Fruit fly (Drosophila melanogaster): ENCODE data around the gene CG5498.
A peak's percentile ranks its signal among the peaks of the same experiment; 100 is the strongest.

CG5498 gene

dm6 chr3L:20396047-20396446 lies 12.1 kb upstream of the CG5498 start:
- TF ChIP-seq brk (GFP tag; optimal IDR thresholded peaks at IDR 0.05) (no peak), woc (GFP tag; optimal IDR thresholded peaks at IDR 0.05) (no peak), Jra (GFP tag; optimal IDR thresholded peaks at IDR 0.05) (no peak), psq (GFP tag; optimal IDR thresholded peaks at IDR 0.05) (no peak), h (GFP tag; optimal IDR thresholded peaks at IDR 0.05) (no peak), Hnf4 (GFP tag; optimal IDR thresholded peaks at IDR 0.05) (no peak), CG32264 (GFP tag; optimal IDR thresholded peaks at IDR 0.05) (no peak)

dm6 chr3L:20395257-20395909 lies 11.5 kb upstream of the CG5498 start:
- TF ChIP-seq HLH106 (tag; optimal IDR thresholded peaks at IDR 0.05) (peak; percentile 25), CrebA (GFP tag; optimal IDR thresholded peaks at IDR 0.05; ENCODE audit: borderline replicate concordance) (no peak), Sp1 (GFP tag; optimal IDR thresholded peaks at IDR 0.05) (peak; percentile 46), h (GFP tag; optimal IDR thresholded peaks at IDR 0.05) (peak; percentile 68), CG9705 (GFP tag; optimal IDR thresholded peaks at IDR 0.05) (no peak), dsf (GFP tag; optimal IDR thresholded peaks at IDR 0.05; ENCODE audit: borderline replicate concordance) (no peak), CG32264 (GFP tag; optimal IDR thresholded peaks at IDR 0.05) (peak; percentile 33), dmrt93B (GFP tag; optimal IDR thresholded peaks at IDR 0.05) (no peak), Dif (GFP tag; optimal IDR thresholded peaks at IDR 0.05; ENCODE audit: partially characterized antibody) (no peak), GATAd (GFP tag; optimal IDR thresholded peaks at IDR 0.05) (no peak), Hnf4 (GFP tag; optimal IDR thresholded peaks at IDR 0.05) (peak; percentile 30), Vsx2 (GFP tag; optimal IDR thresholded peaks at IDR 0.05; ENCODE audit: partially characterized antibody) (no peak), lola (GFP tag; optimal IDR thresholded peaks at IDR 0.05) (no peak), Jra (GFP tag; optimal IDR thresholded peaks at IDR 0.05) (no peak), rgr (GFP tag; optimal IDR thresholded peaks at IDR 0.05) (peak; percentile 62), tai (GFP tag; optimal IDR thresholded peaks at IDR 0.05) (no peak), OdsH (GFP tag; optimal IDR thresholded peaks at IDR 0.05) (peak; percentile 58), br (GFP tag; optimal IDR thresholded peaks at IDR 0.05) (peak; percentile 53), sage (GFP tag; optimal IDR thresholded peaks at IDR 0.05) (no peak), Hr83 (GFP tag; optimal IDR thresholded peaks at IDR 0.05; ENCODE audit: poor library complexity, severe bottlenecking) (peak; percentile 3), usp (GFP tag; optimal IDR thresholded peaks at IDR 0.05) (no peak), fru (GFP tag; optimal IDR thresholded peaks at IDR 0.05) (peak; percentile 68), N (GFP tag; optimal IDR thresholded peaks at IDR 0.05) (no peak), foxo (GFP tag; optimal IDR thresholded peaks at IDR 0.05) (peak in 1 of 2 experiments; percentile 71), dl (GFP tag; optimal IDR thresholded peaks at IDR 0.05; ENCODE audit: insufficient read depth in 1 of 2, partially characterized antibody in 2 of 2) (no peak), woc (GFP tag; optimal IDR thresholded peaks at IDR 0.05) (peak; percentile 50), Rel (GFP tag; optimal IDR thresholded peaks at IDR 0.05) (no peak), Rel (tag; optimal IDR thresholded peaks at IDR 0.05) (peak; percentile 91), ey (GFP tag; optimal IDR thresholded peaks at IDR 0.05) (peak; percentile 54), Dfd (GFP tag; optimal IDR thresholded peaks at IDR 0.05) (no peak), Abd-B (GFP tag; optimal IDR thresholded peaks at IDR 0.05) (no peak), jim (GFP tag; optimal IDR thresholded peaks at IDR 0.05) (no peak), brk (GFP tag; optimal IDR thresholded peaks at IDR 0.05) (peak; percentile 29), psq (GFP tag; optimal IDR thresholded peaks at IDR 0.05) (peak; percentile 59), sv (GFP tag; optimal IDR thresholded peaks at IDR 0.05) (peak; percentile 8), Myc (optimal IDR thresholded peaks at IDR 0.05) (no peak), Mio (GFP tag; optimal IDR thresholded peaks at IDR 0.05) (no peak), Hr78 (GFP tag; optimal IDR thresholded peaks at IDR 0.05) (no peak), pan (optimal IDR thresholded peaks at IDR 0.05) (no peak)

dm6 chr3L:20393357-20393756 lies 9.4 kb upstream of the CG5498 start, which contains the start of gene CG33969:
CG33969 (minus strand) TSS chr3L:20393553.
- no peak for TF ChIP-seq brk (GFP tag; optimal IDR thresholded peaks at IDR 0.05)
- no peak for TF ChIP-seq N (GFP tag; optimal IDR thresholded peaks at IDR 0.05)
- TF ChIP-seq dmrt93B (GFP tag; optimal IDR thresholded peaks at IDR 0.05): no peak
- no peak for TF ChIP-seq fru (GFP tag; optimal IDR thresholded peaks at IDR 0.05)
- peak; percentile 8 for TF ChIP-seq h (GFP tag; optimal IDR thresholded peaks at IDR 0.05)
- no peak for TF ChIP-seq tai (GFP tag; optimal IDR thresholded peaks at IDR 0.05)
- no peak for TF ChIP-seq GATAd (GFP tag; optimal IDR thresholded peaks at IDR 0.05)
- TF ChIP-seq ey (GFP tag; optimal IDR thresholded peaks at IDR 0.05): no peak
- TF ChIP-seq lola (GFP tag; optimal IDR thresholded peaks at IDR 0.05): no peak
- no peak for TF ChIP-seq psq (GFP tag; optimal IDR thresholded peaks at IDR 0.05)
- no peak for TF ChIP-seq Hr83 (GFP tag; optimal IDR thresholded peaks at IDR 0.05; ENCODE audit: poor library complexity, severe bottlenecking)
- TF ChIP-seq pan (optimal IDR thresholded peaks at IDR 0.05): no peak
- no peak for TF ChIP-seq Rel (GFP tag; optimal IDR thresholded peaks at IDR 0.05)
- TF ChIP-seq Rel (tag; optimal IDR thresholded peaks at IDR 0.05): peak; percentile 49
- no peak for TF ChIP-seq Myc (optimal IDR thresholded peaks at IDR 0.05)
- TF ChIP-seq Jra (GFP tag; optimal IDR thresholded peaks at IDR 0.05): peak; percentile 11

All from whole organism, wandering third instar larva.